Fruit fly (Drosophila melanogaster) whole organism, embryonic: ENCODE data around the gene CG32425.

ENCODE experiments used
- ATbp ChIP-seq: fragments of 200-800 bp; sonication (Bioruptor generic); optimal IDR thresholded peaks from 2 replicates; lab custom pipeline; 2017; ENCODE audit warnings: missing biosample characterization, mild to moderate bottlenecking, missing genetic modification characterization, missing genetic modification reagents
- Asciz ChIP-seq: fragments of 200-800 bp; sonication (Bioruptor generic); optimal IDR thresholded peaks from 2 replicates; lab custom pipeline; 2017; ENCODE audit warnings: missing biosample characterization, mild to moderate bottlenecking, missing genetic modification characterization, missing genetic modification reagents
- Atf6 ChIP-seq: fragments of 200-800 bp; sonication (Bioruptor generic); IDR thresholded peaks from 2 replicates; pipeline ENCODE4 v1.3.6; 2022; ENCODE audit warnings: missing biosample characterization, missing genetic modification characterization
- CG10543 ChIP-seq: fragments of 200-800 bp; sonication (Bioruptor generic); optimal IDR thresholded peaks from 3 replicates; lab custom pipeline; 2017; ENCODE audit warnings: missing biosample characterization, mild to moderate bottlenecking, missing genetic modification characterization, moderate library complexity
- CG10959 ChIP-seq: fragments of 200-800 bp; sonication (Bioruptor generic); IDR thresholded peaks from 2 replicates; pipeline ENCODE4 v1.3.6; 2022; ENCODE audit warnings: missing biosample characterization, missing genetic modification characterization
- CG12659 ChIP-seq: fragments of 200-800 bp; sonication (Bioruptor generic); optimal IDR thresholded peaks from 3 replicates; lab custom pipeline; 2017; ENCODE audit warnings: mild to moderate bottlenecking, missing biosample characterization, missing genetic modification reagents, missing genetic modification characterization
- CG1792 ChIP-seq: fragments of 200-800 bp; sonication (Bioruptor generic); optimal IDR thresholded peaks from 2 replicates; lab custom pipeline; 2016; ENCODE audit warnings: missing biosample characterization, missing genetic modification characterization
- CG18262 ChIP-seq: fragments of 200-800 bp; optimal IDR thresholded peaks from 3 replicates; lab custom pipeline; 2019; ENCODE audit warnings: missing biosample characterization, mild to moderate bottlenecking, missing genetic modification characterization, moderate library complexity
- CG2199 ChIP-seq: fragments of 200-800 bp; sonication (Bioruptor generic); IDR thresholded peaks from 3 replicates; pipeline ENCODE4 v1.3.6; 2022; ENCODE audit warnings: missing biosample characterization, missing genetic modification characterization
- CG2875 ChIP-seq: fragments of 200-800 bp; sonication (Bioruptor generic); optimal IDR thresholded peaks from 2 replicates; lab custom pipeline; 2017; ENCODE audit warnings: missing biosample characterization, mild to moderate bottlenecking, missing genetic modification characterization, missing genetic modification reagents
- CG3163 ChIP-seq: fragments of 200-800 bp; sonication (Bioruptor generic); optimal IDR thresholded peaks from 3 replicates; lab custom pipeline; 2016; ENCODE audit warnings: missing biosample characterization, missing genetic modification characterization
- CG3281 ChIP-seq: fragments of 200-800 bp; sonication (Bioruptor generic); optimal IDR thresholded peaks from 3 replicates; lab custom pipeline; 2017; ENCODE audit warnings: missing biosample characterization, mild to moderate bottlenecking, missing genetic modification characterization
- CG3407 ChIP-seq: fragments of 200-800 bp; sonication (Bioruptor generic); optimal IDR thresholded peaks from 2 replicates; lab custom pipeline; 2018; ENCODE audit warnings: missing biosample characterization, mild to moderate bottlenecking, missing genetic modification characterization
- CG34422 ChIP-seq: fragments of 200-800 bp; sonication (Bioruptor generic); IDR thresholded peaks from 3 replicates; pipeline ENCODE4 v1.3.6; 2022; ENCODE audit warnings: missing biosample characterization, missing genetic modification characterization
- CG4404 ChIP-seq: fragments of 200-800 bp; sonication (Bioruptor generic); IDR thresholded peaks from 2 replicates; pipeline ENCODE4 v1.3.6; 2022; ENCODE audit warnings: missing biosample characterization, missing genetic modification characterization
- CG7556 ChIP-seq: fragments of 200-800 bp; sonication (Bioruptor generic); optimal IDR thresholded peaks from 2 replicates; lab custom pipeline; 2017; ENCODE audit warnings: missing biosample characterization, mild to moderate bottlenecking, missing genetic modification characterization
- CG7928 ChIP-seq: fragments of 200-800 bp; sonication (Bioruptor generic); optimal IDR thresholded peaks from 2 replicates; lab custom pipeline; 2017; ENCODE audit warnings: missing biosample characterization, mild to moderate bottlenecking, missing genetic modification characterization
- CG7963 ChIP-seq: fragments of 200-800 bp; sonication (Bioruptor generic); IDR thresholded peaks from 3 replicates; pipeline ENCODE4 v1.3.6; 2022; ENCODE audit warnings: missing biosample characterization, missing genetic modification characterization; ENCODE audit not compliant: partially characterized antibody
- CG9437 ChIP-seq: fragments of 200-800 bp; sonication (Bioruptor generic); optimal IDR thresholded peaks from 2 replicates; lab custom pipeline; 2018; ENCODE audit warnings: missing biosample characterization, mild to moderate bottlenecking, missing genetic modification characterization
- CTCF ChIP-seq: fragments of 200-800 bp; sonication (Bioruptor generic); optimal IDR thresholded peaks from 2 replicates; lab custom pipeline; 2017; ENCODE audit warnings: missing biosample characterization, mild to moderate bottlenecking, missing genetic modification characterization, moderate library complexity
- Camta ChIP-seq: fragments of 200-800 bp; sonication (Bioruptor generic); optimal IDR thresholded peaks from 2 replicates; lab custom pipeline; 2016; ENCODE audit warnings: missing biosample characterization, missing genetic modification characterization
- D19A ChIP-seq: fragments of 200-800 bp; optimal IDR thresholded peaks from 3 replicates; lab custom pipeline; 2019; ENCODE audit warnings: missing biosample characterization, mild to moderate bottlenecking, missing genetic modification characterization, moderate library complexity
- Dip2 ChIP-seq: fragments of 200-800 bp; sonication (Bioruptor generic); IDR thresholded peaks from 2 replicates; pipeline ENCODE4 v1.3.6; 2022; ENCODE audit warnings: missing biosample characterization, missing genetic modification characterization
- Dll ChIP-seq: fragments of 200-800 bp; sonication (Bioruptor generic); IDR thresholded peaks from 4 replicates; pipeline ENCODE4 v1.3.6; 2022; ENCODE audit warnings: missing biosample characterization, missing genetic modification characterization; ENCODE audit not compliant: partially characterized antibody
- Doc2 ChIP-seq: fragments of 200-800 bp; sonication (Bioruptor generic); IDR thresholded peaks from 2 replicates; pipeline ENCODE4 v1.3.6; 2022; ENCODE audit warnings: missing biosample characterization, missing genetic modification characterization
- Ets65A ChIP-seq: fragments of 200-800 bp; sonication (Bioruptor generic); peaks from one replicate; lab custom pipeline; 2016; ENCODE audit warnings: missing biosample characterization, missing genetic modification characterization
- Hand ChIP-seq: fragments of 200-800 bp; sonication (Bioruptor generic); optimal IDR thresholded peaks from 2 replicates; lab custom pipeline; 2017; ENCODE audit warnings: mild to moderate bottlenecking, missing biosample characterization, missing genetic modification reagents, missing genetic modification characterization
- Hey ChIP-seq: fragments of 200-800 bp; sonication (Bioruptor generic); optimal IDR thresholded peaks from 3 replicates; lab custom pipeline; 2018; ENCODE audit warnings: missing biosample characterization, mild to moderate bottlenecking, missing genetic modification characterization
- NC2β ChIP-seq: fragments of 200-800 bp; sonication (Bioruptor generic); optimal IDR thresholded peaks from 2 replicates; lab custom pipeline; 2016; ENCODE audit warnings: missing biosample characterization, missing genetic modification characterization
- NFAT ChIP-seq: fragments of 200-800 bp; sonication (Bioruptor generic); IDR thresholded peaks from 2 replicates; pipeline ENCODE4 v1.3.6; 2022; ENCODE audit warnings: missing biosample characterization, missing genetic modification characterization
- Oli ChIP-seq: fragments of 200-800 bp; sonication (Bioruptor generic); optimal IDR thresholded peaks from 2 replicates; lab custom pipeline; 2018; ENCODE audit warnings: missing biosample characterization, mild to moderate bottlenecking, missing genetic modification characterization, moderate library complexity
- Six4 ChIP-seq: fragments of 200-800 bp; sonication (Bioruptor generic); optimal IDR thresholded peaks from 2 replicates; lab custom pipeline; 2016; ENCODE audit warnings: missing biosample characterization, missing genetic modification characterization
- chinmo ChIP-seq: fragments of 200-800 bp; sonication (Bioruptor generic); IDR thresholded peaks from 4 replicates; pipeline ENCODE4 v1.3.6; 2022; ENCODE audit warnings: missing biosample characterization, missing genetic modification characterization; ENCODE audit not compliant: partially characterized antibody
- disco-r ChIP-seq: fragments of 200-800 bp; sonication (Bioruptor generic); optimal IDR thresholded peaks from 2 replicates; lab custom pipeline; 2016; ENCODE audit warnings: missing biosample characterization, missing genetic modification characterization
- ems ChIP-seq: fragments of 200-800 bp; sonication (Bioruptor generic); optimal IDR thresholded peaks from 3 replicates; lab custom pipeline; 2016; ENCODE audit warnings: missing biosample characterization, missing genetic modification characterization
- eve ChIP-seq, 2 experiments: fragments of >200 bp; optimal IDR thresholded peaks; 2 replicates each; lab custom pipeline; 2017; ENCODE audit warnings: missing biosample characterization in 2 of 2, missing genetic modification characterization in 2 of 2
- ewg ChIP-seq: fragments of 200-800 bp; sonication (Bioruptor generic); optimal IDR thresholded peaks from 3 replicates; lab custom pipeline; 2017; ENCODE audit warnings: mild to moderate bottlenecking, missing biosample characterization, missing genetic modification reagents, missing genetic modification characterization
- fru ChIP-seq: fragments of >200 bp; optimal IDR thresholded peaks from 2 replicates; lab custom pipeline; 2017
- gce ChIP-seq: fragments of 200-800 bp; sonication (Bioruptor generic); IDR thresholded peaks from 3 replicates; pipeline ENCODE4 v1.3.6; 2022; ENCODE audit warnings: missing biosample characterization, missing genetic modification characterization
- gcm2 ChIP-seq: fragments of 200-800 bp; sonication (Bioruptor generic); optimal IDR thresholded peaks from 2 replicates; lab custom pipeline; 2016; ENCODE audit warnings: missing biosample characterization, missing genetic modification characterization
- ham ChIP-seq: fragments of 200-800 bp; sonication (Bioruptor generic); IDR thresholded peaks from 2 replicates; pipeline ENCODE4 v1.3.6; 2022; ENCODE audit warnings: missing biosample characterization, missing genetic modification characterization
- hth ChIP-seq: fragments of >200 bp; optimal IDR thresholded peaks from 2 replicates; lab custom pipeline; 2017; ENCODE audit warnings: inconsistent platforms
- lab ChIP-seq: fragments of 200-800 bp; sonication (Bioruptor generic); optimal IDR thresholded peaks from 3 replicates; lab custom pipeline; 2017; ENCODE audit warnings: missing biosample characterization, missing genetic modification characterization, mild to moderate bottlenecking, moderate library complexity, missing genetic modification reagents
- lola ChIP-seq, 3 experiments: fragments of >200 bp in 2 of 3; fragments of 200-800 bp in 1 of 3; sonication (Bioruptor generic) in 1 of 3; optimal IDR thresholded peaks; 2 replicates each; lab custom pipeline; 2017 to 2019; ENCODE audit warnings: missing biosample characterization in 3 of 3, missing genetic modification characterization in 3 of 3, mild to moderate bottlenecking in 1 of 3, moderate library complexity in 1 of 3
- maf-S ChIP-seq: fragments of 200-800 bp; sonication (Bioruptor generic); optimal IDR thresholded peaks from 2 replicates; lab custom pipeline; 2016; ENCODE audit warnings: missing biosample characterization, missing genetic modification characterization
- nom ChIP-seq: fragments of 200-800 bp; sonication (Bioruptor generic); optimal IDR thresholded peaks from 2 replicates; lab custom pipeline; 2017; ENCODE audit warnings: missing biosample characterization, missing genetic modification characterization, mild to moderate bottlenecking, moderate library complexity, missing genetic modification reagents
- phol ChIP-seq: fragments of 200-800 bp; sonication (Bioruptor generic); optimal IDR thresholded peaks from 3 replicates; lab custom pipeline; 2018; ENCODE audit warnings: missing biosample characterization, mild to moderate bottlenecking, missing genetic modification characterization, moderate library complexity
- pros ChIP-seq: fragments of 200-800 bp; sonication (Bioruptor generic); optimal IDR thresholded peaks from 3 replicates; lab custom pipeline; 2019; ENCODE audit warnings: missing biosample characterization, mild to moderate bottlenecking, missing genetic modification characterization, moderate library complexity
- slp2 ChIP-seq: fragments of 200-800 bp; sonication (Bioruptor generic); optimal IDR thresholded peaks from 2 replicates; lab custom pipeline; 2016; ENCODE audit warnings: missing biosample characterization, missing genetic modification characterization
- sqz ChIP-seq: fragments of 200-800 bp; sonication (Bioruptor generic); optimal IDR thresholded peaks from 3 replicates; lab custom pipeline; 2018; ENCODE audit warnings: missing biosample characterization, mild to moderate bottlenecking, missing genetic modification characterization
- tgo ChIP-seq: fragments of 200-800 bp; sonication (Bioruptor generic); IDR thresholded peaks from 3 replicates; pipeline ENCODE4 v1.3.6; 2022; ENCODE audit warnings: missing biosample characterization, missing genetic modification characterization
- tup ChIP-seq: fragments of 200-800 bp; sonication (Bioruptor generic); optimal IDR thresholded peaks from 2 replicates; lab custom pipeline; 2016; ENCODE audit warnings: missing biosample characterization, mild to moderate bottlenecking, missing genetic modification characterization, moderate library complexity
- wor ChIP-seq: fragments of 200-800 bp; sonication (Bioruptor generic); IDR thresholded peaks from 2 replicates; pipeline ENCODE4 v1.3.6; 2022; ENCODE audit warnings: missing biosample characterization, missing genetic modification characterization

The CG32425 gene

dm6 chr3L:20447337-20447736, 49.8 kb upstream of the CG32425 start (continued):
- TF ChIP-seq maf-S (no peak), CG9437 (GFP tag; lab: Kevin White, UChicago) (no peak), CG1792 (GFP tag; lab: Kevin White, UChicago) (no peak), sqz (GFP tag; lab: Kevin White, UChicago) (no peak), Hand (no peak), wor (no peak), Six4 (GFP tag; lab: Kevin White, UChicago) (no peak), tgo (GFP tag; lab: Robert Waterston, UW) (peak; percentile 30; the same call in 1 of the 3 replicates), disco-r (no peak), CG7963 (GFP tag; lab: Robert Waterston, UW) (no peak), CG7928 (GFP tag; lab: Kevin White, UChicago) (no peak), lola (GFP tag; optimal IDR thresholded peaks at IDR 0.05; lab: Kevin White, UChicago) (peak in 1 of 3 experiments; percentile 50), Doc2 (no peak), chinmo (no peak), CG12659 (GFP tag; lab: Kevin White, UChicago) (no peak), ewg (GFP tag; lab: Kevin White, UChicago) (no peak), CG4404 (GFP tag; lab: Robert Waterston, UW) (0 out of 2 replicates have a peak, but pooled peaks have one; percentile 33), gcm2 (GFP tag; lab: Kevin White, UChicago) (no peak), CG3407 (no peak), D19A (peak; percentile 48), CG10543 (no peak), Hey (tag; lab: Kevin White, UChicago) (no peak), CG7556 (GFP tag; lab: Kevin White, UChicago) (no peak), Atf6 (GFP tag; lab: Robert Waterston, UW) (no peak), eve (GFP tag; optimal IDR thresholded peaks at IDR 0.05; lab: Kevin White, UChicago) (no peak), CTCF (no peak), Dip2 (GFP tag; lab: Robert Waterston, UW) (no peak), ham (GFP tag; lab: Robert Waterston, UW) (no peak), Ets65A (GFP tag; lab: Kevin White, UChicago) (no peak), nom (GFP tag; lab: Kevin White, UChicago) (no peak), gce (GFP tag; lab: Robert Waterston, UW) (no peak), Oli (tag; lab: Kevin White, UChicago) (peak; percentile 25), CG3281 (GFP tag; lab: Kevin White, UChicago) (no peak), Asciz (no peak), Dll (no peak), pros (no peak), CG3163 (no peak), ems (GFP tag; lab: Kevin White, UChicago) (no peak), tup (GFP tag; lab: Kevin White, UChicago) (no peak), CG34422 (GFP tag; lab: Robert Waterston, UW) (no peak), NFAT (GFP tag; lab: Robert Waterston, UW) (no peak), phol (tag; lab: Kevin White, UChicago) (peak; percentile 54), CG18262 (tag; lab: Kevin White, UChicago) (peak; percentile 42), CG2199 (GFP tag; lab: Robert Waterston, UW) (no peak), hth (no peak), lab (no peak), CG10959 (GFP tag; lab: Robert Waterston, UW) (peak; percentile 43; the same call in 1 of the 2 replicates), slp2 (no peak), CG2875 (peak; percentile 9), ATbp (GFP tag; lab: Kevin White, UChicago) (peak; percentile 4), fru (lab: Kevin White, UChicago) (no peak), Camta (no peak), NC2β (GFP tag; lab: Kevin White, UChicago) (no peak)
